Worm (Caenorhabditis elegans) whole organism, L1 larva: ENCODE data around the gene C35D10.6.

Experiments
- elt-3 ChIP-seq, 6 experiments: fragments of 150-350 bp in 1 of 6; sonication (generic microtip); optimal IDR thresholded peaks; 2 replicates each; lab custom pipeline; 2017 to 2018; ENCODE audit warnings: missing biosample characterization in 6 of 6, missing genetic modification characterization in 6 of 6, inconsistent platforms in 1 of 6
- fos-1 ChIP-seq: fragments of 150-350 bp; optimal IDR thresholded peaks from 2 replicates; lab custom pipeline; 2014; ENCODE audit warnings: missing biosample characterization, missing genetic modification characterization
- lin-39 ChIP-seq: fragments of 150-350 bp; optimal IDR thresholded peaks from 2 replicates; lab custom pipeline; 2014; ENCODE audit warnings: missing biosample characterization, missing genetic modification reagents, missing genetic modification characterization
- nhr-12 ChIP-seq: sonication (generic microtip); optimal IDR thresholded peaks from 2 replicates; lab custom pipeline; 2017; ENCODE audit warnings: missing biosample characterization, missing genetic modification characterization
- nhr-71 ChIP-seq: sonication (generic microtip); optimal IDR thresholded peaks from 2 replicates; lab custom pipeline; 2016; ENCODE audit warnings: mild to moderate bottlenecking, missing genetic modification characterization, moderate library complexity, missing compliant biosample characterization
- snpc-4 ChIP-seq: fragments of 150-350 bp; optimal IDR thresholded peaks from 2 replicates; lab custom pipeline; 2014; ENCODE audit warnings: missing biosample characterization, missing genetic modification characterization
- sup-37 ChIP-seq: fragments of 200-800 bp; sonication (Bioruptor generic); optimal IDR thresholded peaks from 2 replicates; lab custom pipeline; 2018; ENCODE audit warnings: mild to moderate bottlenecking, missing genetic modification characterization, missing compliant biosample characterization
- ztf-11 ChIP-seq, 2 experiments: sonication (generic microtip); optimal IDR thresholded peaks; 2 replicates each; lab custom pipeline; 2016 to 2017; ENCODE audit warnings: missing genetic modification characterization in 2 of 2, missing biosample characterization in 1 of 2, missing compliant biosample characterization in 1 of 2

DNA sequence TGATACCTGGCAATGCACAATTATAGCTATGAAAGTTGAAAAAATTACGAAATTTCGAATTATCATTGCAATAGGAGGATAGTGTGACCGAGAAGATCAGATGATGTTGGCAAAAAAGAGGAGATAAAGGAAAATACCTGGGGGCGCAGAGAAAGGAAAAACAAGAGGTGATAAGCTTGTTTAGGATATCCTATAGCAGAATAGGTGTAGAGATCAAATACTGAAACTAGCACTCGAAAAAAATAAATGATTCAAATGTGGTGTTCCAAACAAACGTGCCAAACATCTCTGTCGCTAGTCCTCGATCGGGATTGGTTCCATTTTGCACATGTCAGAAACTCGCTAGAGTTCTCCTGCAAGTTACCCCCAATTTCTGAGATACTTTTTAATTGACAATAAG, 29.7 kb upstream of the C35D10.6 start, which contains the start of gene F26A1.9:
- TF ChIP-seq nhr-12 (tag; lab: Kevin White, UChicago) (no peak), elt-3 (tag; optimal IDR thresholded peaks at IDR 0.05; lab: Kevin White, UChicago) (no peak), snpc-4 (tag; lab: Kevin White, UChicago) (no peak), fos-1 (tag; lab: Kevin White, UChicago) (no peak), sup-37 (GFP tag; lab: Kevin White, UChicago) (no peak), ztf-11 (tag; optimal IDR thresholded peaks at IDR 0.05; lab: Kevin White, UChicago) (no peak), nhr-71 (tag; lab: Kevin White, UChicago) (no peak), lin-39 (tag; lab: Kevin White, UChicago) (no peak)
